Worm (Caenorhabditis elegans) whole organism, L4 larva: Measurements from ENCODE around the gene Y39C12A.9.

Experiments
- F49E8.2 ChIP-seq: sonication (generic microtip); optimal IDR thresholded peaks from 2 replicates; lab custom pipeline; 2016; ENCODE audit warnings: missing compliant biosample characterization, mild to moderate bottlenecking, missing genetic modification characterization, borderline replicate concordance
- Y48G9A.11 ChIP-seq: fragments of 200-800 bp; sonication (Bioruptor generic); IDR thresholded peaks from 2 replicates; pipeline ENCODE4 v1.3.6; 2022; ENCODE audit warnings: missing genetic modification reagents, missing genetic modification characterization, missing compliant biosample characterization
- aha-1 ChIP-seq: fragments of 150-350 bp; peaks from one replicate; lab custom pipeline; 2014; ENCODE audit warnings: missing biosample characterization, missing genetic modification characterization
- ama-1 ChIP-seq: fragments of 150-350 bp; optimal IDR thresholded peaks from 2 replicates; lab custom pipeline; 2014; ENCODE audit warnings: inconsistent platforms, mixed read lengths
- ceh-62 ChIP-seq: sonication (generic microtip); optimal IDR thresholded peaks from 2 replicates; lab custom pipeline; 2017; ENCODE audit warnings: missing biosample characterization, missing genetic modification characterization
- ces-1 ChIP-seq: fragments of 150-350 bp; sonication (generic microtip); optimal IDR thresholded peaks from 4 replicates; lab custom pipeline; 2014; ENCODE audit warnings: missing biosample characterization, missing genetic modification reagents, missing genetic modification characterization
- ctbp-1 ChIP-seq: fragments of 200-800 bp; sonication (Bioruptor generic); IDR thresholded peaks from 2 replicates; pipeline ENCODE4 v1.3.6; 2022; ENCODE audit warnings: missing genetic modification reagents, missing genetic modification characterization, missing compliant biosample characterization
- dmd-6 ChIP-seq: fragments of 200-800 bp; sonication (Bioruptor generic); IDR thresholded peaks from 2 replicates; pipeline ENCODE4 v1.3.6; 2022; ENCODE audit warnings: missing genetic modification reagents, missing genetic modification characterization, missing compliant biosample characterization
- dpl-1 ChIP-seq: fragments of 150-350 bp; optimal IDR thresholded peaks from 2 replicates; lab custom pipeline; 2014; ENCODE audit warnings: missing biosample characterization, missing genetic modification reagents, missing genetic modification characterization
- fos-1 ChIP-seq: fragments of 150-350 bp; optimal IDR thresholded peaks from 2 replicates; lab custom pipeline; 2014; ENCODE audit warnings: missing biosample characterization, missing genetic modification characterization
- lin-38 ChIP-seq: fragments of 200-800 bp; sonication (Bioruptor generic); IDR thresholded peaks from 2 replicates; pipeline ENCODE4 v1.3.6; 2022; ENCODE audit warnings: missing genetic modification reagents, missing genetic modification characterization, missing compliant biosample characterization
- lin-39 ChIP-seq: fragments of 150-350 bp; optimal IDR thresholded peaks from 2 replicates; lab custom pipeline; 2014; ENCODE audit warnings: missing biosample characterization, missing genetic modification reagents, missing genetic modification characterization
- madf-5 ChIP-seq, 2 experiments: fragments of 200-800 bp; sonication (Bioruptor generic); IDR thresholded peaks; 2 replicates each; pipeline ENCODE4 v1.3.6; 2022; ENCODE audit warnings: missing compliant biosample characterization in 2 of 2, missing genetic modification characterization in 2 of 2
- nhr-77 ChIP-seq: fragments of 150-350 bp; optimal IDR thresholded peaks from 2 replicates; lab custom pipeline; 2014; ENCODE audit warnings: missing biosample characterization, missing genetic modification characterization
- snpc-1.2 ChIP-seq: fragments of 200-800 bp; sonication (Bioruptor generic); IDR thresholded peaks from 2 replicates; pipeline ENCODE4 v1.3.6; 2022; ENCODE audit warnings: missing genetic modification reagents, missing genetic modification characterization, missing compliant biosample characterization
- zfp-3 ChIP-seq: fragments of 200-800 bp; sonication (Bioruptor generic); conservative IDR thresholded peaks from 2 replicates; pipeline ENCODE4 v1.3.6; 2022; ENCODE audit warnings: missing genetic modification reagents, missing genetic modification characterization, missing compliant biosample characterization

Y39C12A.9 gene

ce11 chrIV:12208984-12209676 is 49.9 kb downstream of the Y39C12A.9 start, which contains the start of the genes marb-1 and F35G2.3 (continued):
- TF ChIP-seq dpl-1 (peak; percentile 92), madf-5 (GFP tag; IDR thresholded peaks at IDR 0.05; lab: Robert Waterston, UW) (no peak)
- TF ChIP-seq, all 104 proteins: peak for 14

ce11 chrIV:12207873-12208272 is 51.1 kb downstream of the Y39C12A.9 start:
- no peak for TF ChIP-seq lin-39 (tag; lab: Kevin White, UChicago)
- TF ChIP-seq fos-1 (tag; lab: Kevin White, UChicago): peak; percentile 18
- peak; percentile 3 for TF ChIP-seq nhr-77
- TF ChIP-seq zfp-3 (GFP tag; lab: Robert Waterston, UW): no peak
- TF ChIP-seq ceh-62 (tag; lab: Kevin White, UChicago): no peak
- peak; percentile 73 for TF ChIP-seq Y48G9A.11
- peak; percentile 29; the same call in 1 of the 2 replicates for TF ChIP-seq lin-38 (GFP tag; lab: Robert Waterston, UW)
- no peak for TF ChIP-seq dmd-6
- TF ChIP-seq ama-1 (lab: Kevin White, UChicago): peak; percentile 25
- no peak for TF ChIP-seq ces-1
- peak; percentile 72 for TF ChIP-seq snpc-1.2 (GFP tag; lab: Robert Waterston, UW)
- TF ChIP-seq F49E8.2 (tag; lab: Kevin White, UChicago): peak; percentile 2
- TF ChIP-seq ctbp-1: no peak
- peak; percentile 93 for TF ChIP-seq aha-1 (tag; lab: Kevin White, UChicago)
